Fruit fly (Drosophila melanogaster): ENCODE results near the gene CG10949.

dm6 chr2L:20416754-20417563, at the start of gene CG10949, which contains the start of gene Arpc2:
- TF ChIP-seq usp (GFP tag; optimal IDR thresholded peaks at IDR 0.05), result no peak
- TF ChIP-seq EcR (GFP tag; optimal IDR thresholded peaks at IDR 0.05), result no peak

All from whole organism.